Worm (Caenorhabditis elegans) whole organism, L4 larva: ENCODE measurements around the gene C09B8.4.
A peak's percentile ranks its signal among the peaks of the same experiment; 100 is the strongest.

Experiments used
- F26F4.8 ChIP-seq: fragments of 200-800 bp; sonication (Bioruptor generic); conservative IDR thresholded peaks from 2 replicates; pipeline ENCODE4 v1.3.6; 2022; ENCODE audit warnings: missing genetic modification characterization, missing compliant biosample characterization
- F44E2.7 ChIP-seq: fragments of 200-800 bp; sonication (Bioruptor generic); IDR thresholded peaks from 2 replicates; pipeline ENCODE4 v2.1.2; 2022; ENCODE audit warnings: missing genetic modification characterization, missing compliant biosample characterization
- F49E8.2 ChIP-seq: sonication (generic microtip); optimal IDR thresholded peaks from 2 replicates; lab custom pipeline; 2016; ENCODE audit warnings: missing compliant biosample characterization, mild to moderate bottlenecking, missing genetic modification characterization, borderline replicate concordance
- Y75B8A.6 ChIP-seq: fragments of 200-800 bp; sonication (Bioruptor generic); IDR thresholded peaks from 2 replicates; pipeline ENCODE4 v1.3.6; 2022; ENCODE audit warnings: missing genetic modification reagents, missing genetic modification characterization, missing compliant biosample characterization
- ZK546.5 ChIP-seq, 2 experiments: sonication (generic microtip); optimal IDR thresholded peaks; 2 replicates each; lab custom pipeline; 2017; ENCODE audit warnings: missing biosample characterization in 2 of 2, missing genetic modification characterization in 2 of 2
- aha-1 ChIP-seq: fragments of 150-350 bp; peaks from one replicate; lab custom pipeline; 2014; ENCODE audit warnings: missing biosample characterization, missing genetic modification characterization
- ama-1 ChIP-seq: fragments of 150-350 bp; optimal IDR thresholded peaks from 2 replicates; lab custom pipeline; 2014; ENCODE audit warnings: inconsistent platforms, mixed read lengths
- arid-1 ChIP-seq: fragments of 200-800 bp; sonication (Bioruptor generic); conservative IDR thresholded peaks from 2 replicates; pipeline ENCODE4 v1.3.6; 2022; ENCODE audit warnings: missing genetic modification reagents, missing genetic modification characterization, missing compliant biosample characterization
- ceh-28 ChIP-seq: fragments of 150-350 bp; optimal IDR thresholded peaks from 2 replicates; lab custom pipeline; 2014; ENCODE audit warnings: missing biosample characterization, missing genetic modification reagents, missing genetic modification characterization
- ceh-44 ChIP-seq: fragments of 200-800 bp; sonication (Bioruptor generic); IDR thresholded peaks from 2 replicates; pipeline ENCODE4 v1.3.6; 2022; ENCODE audit warnings: missing genetic modification reagents, missing genetic modification characterization, missing compliant biosample characterization
- daf-19 ChIP-seq: fragments of 200-800 bp; sonication (Bioruptor generic); conservative IDR thresholded peaks from 2 replicates; pipeline ENCODE4 v1.3.6; 2022; ENCODE audit warnings: missing genetic modification characterization, missing compliant biosample characterization
- dmd-6 ChIP-seq: fragments of 200-800 bp; sonication (Bioruptor generic); IDR thresholded peaks from 2 replicates; pipeline ENCODE4 v1.3.6; 2022; ENCODE audit warnings: missing genetic modification reagents, missing genetic modification characterization, missing compliant biosample characterization
- dmd-8 ChIP-seq: fragments of 200-800 bp; sonication (Bioruptor generic); IDR thresholded peaks from 2 replicates; pipeline ENCODE4 v1.3.6; 2022; ENCODE audit warnings: missing genetic modification characterization, missing compliant biosample characterization
- dpl-1 ChIP-seq: fragments of 150-350 bp; optimal IDR thresholded peaks from 2 replicates; lab custom pipeline; 2014; ENCODE audit warnings: missing biosample characterization, missing genetic modification reagents, missing genetic modification characterization
- duxl-1 ChIP-seq: sonication (generic microtip); optimal IDR thresholded peaks from 2 replicates; lab custom pipeline; 2016; ENCODE audit warnings: mild to moderate bottlenecking, missing genetic modification characterization, moderate library complexity, missing compliant biosample characterization; ENCODE audit not compliant: poor library complexity
- dve-1 ChIP-seq: sonication (generic microtip); optimal IDR thresholded peaks from 2 replicates; lab custom pipeline; 2017; ENCODE audit warnings: antibody characterized with exemption, mild to moderate bottlenecking, missing genetic modification characterization, missing compliant biosample characterization; ENCODE audit not compliant: insufficient read depth
- fos-1 ChIP-seq: fragments of 150-350 bp; optimal IDR thresholded peaks from 2 replicates; lab custom pipeline; 2014; ENCODE audit warnings: missing biosample characterization, missing genetic modification characterization
- hlh-11 ChIP-seq: fragments of 200-800 bp; sonication (Bioruptor generic); optimal IDR thresholded peaks from 2 replicates; lab custom pipeline; 2018; ENCODE audit warnings: mild to moderate bottlenecking, missing genetic modification characterization, missing compliant biosample characterization
- hlh-30 ChIP-seq: sonication (generic microtip); optimal IDR thresholded peaks from 2 replicates; lab custom pipeline; 2017; ENCODE audit warnings: antibody characterized with exemption, mild to moderate bottlenecking, missing genetic modification characterization, missing compliant biosample characterization; ENCODE audit not compliant: insufficient read depth
- hmg-1.1 ChIP-seq: fragments of 200-800 bp; sonication (Bioruptor generic); IDR thresholded peaks from 2 replicates; pipeline ENCODE4 v1.3.6; 2022; ENCODE audit warnings: missing genetic modification reagents, missing genetic modification characterization, missing compliant biosample characterization
- jun-1 ChIP-seq: fragments of 150-350 bp; optimal IDR thresholded peaks from 2 replicates; lab custom pipeline; 2014; ENCODE audit warnings: missing biosample characterization, missing genetic modification reagents, missing genetic modification characterization
- lim-7 ChIP-seq: fragments of 200-800 bp; sonication (Bioruptor generic); IDR thresholded peaks from 2 replicates; pipeline ENCODE4 v1.3.6; 2022; ENCODE audit warnings: missing genetic modification characterization, missing compliant biosample characterization
- lin-13 ChIP-seq: fragments of 150-350 bp; optimal IDR thresholded peaks from 2 replicates; lab custom pipeline; 2014; ENCODE audit warnings: missing biosample characterization, missing genetic modification reagents, missing genetic modification characterization
- lin-29 ChIP-seq: fragments of 200-800 bp; sonication (Bioruptor generic); IDR thresholded peaks from 2 replicates; pipeline ENCODE4 v1.3.6; 2022; ENCODE audit warnings: missing genetic modification reagents, missing genetic modification characterization, missing compliant biosample characterization
- lin-39 ChIP-seq: fragments of 150-350 bp; optimal IDR thresholded peaks from 2 replicates; lab custom pipeline; 2014; ENCODE audit warnings: missing biosample characterization, missing genetic modification reagents, missing genetic modification characterization
- madf-5 ChIP-seq, 2 experiments: fragments of 200-800 bp; sonication (Bioruptor generic); IDR thresholded peaks; 2 replicates each; pipeline ENCODE4 v1.3.6; 2022; ENCODE audit warnings: missing compliant biosample characterization in 2 of 2, missing genetic modification characterization in 2 of 2
- mdt-29 ChIP-seq: fragments of 200-800 bp; sonication (Bioruptor generic); IDR thresholded peaks from 2 replicates; pipeline ENCODE4 v1.3.6; 2022; ENCODE audit warnings: missing genetic modification reagents, missing genetic modification characterization, missing compliant biosample characterization
- mep-1 ChIP-seq: fragments of 150-350 bp; sonication (generic microtip); optimal IDR thresholded peaks from 3 replicates; lab custom pipeline; 2014; ENCODE audit warnings: missing biosample characterization, missing genetic modification characterization
- mes-2 ChIP-seq: sonication (generic microtip); optimal IDR thresholded peaks from 2 replicates; lab custom pipeline; 2016; ENCODE audit warnings: missing genotype, mild to moderate bottlenecking, missing genetic modification characterization, missing compliant biosample characterization; ENCODE audit not compliant: poor library complexity, severe bottlenecking
- nhr-102 ChIP-seq: sonication (generic microtip); optimal IDR thresholded peaks from 2 replicates; lab custom pipeline; 2016; ENCODE audit warnings: mild to moderate bottlenecking, missing genetic modification characterization, moderate library complexity, missing compliant biosample characterization
- nhr-237 ChIP-seq: sonication (generic microtip); optimal IDR thresholded peaks from 2 replicates; lab custom pipeline; 2017; ENCODE audit warnings: missing biosample characterization, missing genetic modification characterization
- nhr-28 ChIP-seq: fragments of 150-350 bp; optimal IDR thresholded peaks from 2 replicates; lab custom pipeline; 2014; ENCODE audit warnings: missing biosample characterization, missing genetic modification characterization
- nhr-41 ChIP-seq: fragments of 200-800 bp; sonication (Bioruptor generic); IDR thresholded peaks from 2 replicates; pipeline ENCODE4 v1.3.6; 2022; ENCODE audit warnings: missing genetic modification reagents, missing genetic modification characterization, missing compliant biosample characterization
- nhr-6 ChIP-seq: fragments of 150-350 bp; optimal IDR thresholded peaks from 2 replicates; lab custom pipeline; 2014; ENCODE audit warnings: missing biosample characterization, missing genetic modification characterization
- pha-4 ChIP-seq, 2 experiments: fragments of 150-350 bp in 1 of 2; fragments of 200-800 bp in 1 of 2; sonication (Bioruptor generic) in 1 of 2; IDR thresholded peaks in 1 of 2; optimal IDR thresholded peaks in 1 of 2; 2 replicates each; pipeline versions ENCODE4 v1.3.6 to Lab custom; 2014 to 2022; ENCODE audit warnings: missing genetic modification characterization in 2 of 2, missing genetic modification reagents in 2 of 2, missing biosample characterization in 1 of 2, missing compliant biosample characterization in 1 of 2
- rbr-2 ChIP-seq: sonication (generic microtip); optimal IDR thresholded peaks from 2 replicates; lab custom pipeline; 2016; ENCODE audit warnings: missing genotype, missing genetic modification characterization, missing compliant biosample characterization
- saeg-2 ChIP-seq: fragments of 200-800 bp; sonication (Bioruptor generic); IDR thresholded peaks from 2 replicates; pipeline ENCODE4 v1.3.6; 2022; ENCODE audit warnings: missing genetic modification reagents, missing genetic modification characterization, missing compliant biosample characterization
- sdz-12 ChIP-seq: fragments of 200-800 bp; sonication (Bioruptor generic); optimal IDR thresholded peaks from 2 replicates; lab custom pipeline; 2018; ENCODE audit warnings: mild to moderate bottlenecking, missing genetic modification characterization, missing compliant biosample characterization
- tra-1 ChIP-seq: fragments of 200-800 bp; sonication (Bioruptor generic); IDR thresholded peaks from 2 replicates; pipeline ENCODE4 v1.3.6; 2022; ENCODE audit warnings: missing genetic modification reagents, missing genetic modification characterization, missing compliant biosample characterization
- unc-130 ChIP-seq: sonication (generic microtip); optimal IDR thresholded peaks from 2 replicates; lab custom pipeline; 2016; ENCODE audit warnings: missing genetic modification reagents, missing genetic modification characterization, missing compliant biosample characterization
- unc-62 ChIP-seq, 3 experiments: fragments of 150-350 bp in 1 of 3; sonication (generic microtip); optimal IDR thresholded peaks in 2 of 3; peaks in 1 of 3; 1 replicate in 1 of 3; 2 replicates in 2 of 3; lab custom pipeline; 2014 to 2017; ENCODE audit warnings: missing biosample characterization in 3 of 3, missing genetic modification characterization in 3 of 3, missing genetic modification reagents in 3 of 3, missing genotype in 1 of 3
- zfp-2 ChIP-seq: sonication (generic microtip); optimal IDR thresholded peaks from 2 replicates; lab custom pipeline; 2016; ENCODE audit warnings: mild to moderate bottlenecking, missing genetic modification characterization, missing compliant biosample characterization
- zip-11 ChIP-seq: fragments of 200-800 bp; sonication (Bioruptor generic); IDR thresholded peaks from 2 replicates; pipeline ENCODE4 v1.3.6; 2022; ENCODE audit warnings: missing genetic modification characterization, missing compliant biosample characterization

Gene C09B8.4

DNA sequence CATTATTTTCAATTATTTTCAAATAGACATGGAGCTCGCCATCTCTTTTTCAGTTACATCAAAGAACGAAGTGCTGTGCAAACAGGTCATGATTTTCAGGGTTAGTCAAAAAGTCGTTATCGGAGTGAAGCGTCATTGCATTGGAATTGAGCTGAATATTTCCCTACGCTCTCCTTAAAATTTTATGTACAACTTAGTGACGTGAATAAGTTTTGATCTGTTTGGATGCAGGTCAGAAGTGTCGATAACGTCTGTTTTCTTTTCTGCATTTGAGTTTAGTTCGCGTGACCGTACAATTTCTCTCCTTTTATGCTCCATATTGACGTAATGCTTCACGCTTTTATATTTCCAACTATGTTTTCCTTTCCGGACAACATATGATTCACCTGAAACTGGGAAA lies 5.2 kb upstream of the C09B8.4 start (continued):
- TF ChIP-seq fos-1 (no peak), nhr-28 (tag; lab: Kevin White, UChicago) (peak; percentile 38), hlh-11 (tag; lab: Kevin White, UChicago) (peak; percentile 82), lin-39 (tag; lab: Kevin White, UChicago) (no peak), hlh-30 (peak; percentile 71), pha-4 (GFP tag; IDR thresholded peaks at IDR 0.05; lab: Robert Waterston, UW) (no peak), pha-4 (tag; optimal IDR thresholded peaks at IDR 0.05; lab: Kevin White, UChicago) (no peak), daf-19 (GFP tag; lab: Robert Waterston, UW) (no peak), ceh-44 (no peak), mdt-29 (GFP tag; lab: Robert Waterston, UW) (no peak), dmd-6 (peak; percentile 82), rbr-2 (tag; lab: Kevin White, UChicago) (no peak), F44E2.7 (GFP tag; lab: Robert Waterston, UW) (no peak), duxl-1 (no peak), zip-11 (no peak), Y75B8A.6 (no peak), arid-1 (GFP tag; lab: Robert Waterston, UW) (no peak), madf-5 (GFP tag; IDR thresholded peaks at IDR 0.05; lab: Robert Waterston, UW) (no peak), ZK546.5 (tag; optimal IDR thresholded peaks at IDR 0.05; lab: Kevin White, UChicago) (no peak), lin-29 (GFP tag; lab: Robert Waterston, UW) (no peak), dmd-8 (no peak), lim-7 (GFP tag; lab: Robert Waterston, UW) (no peak), saeg-2 (no peak), nhr-41 (GFP tag; lab: Robert Waterston, UW) (no peak), nhr-102 (tag; lab: Kevin White, UChicago) (peak; percentile 15), jun-1 (tag; lab: Kevin White, UChicago) (no peak), lin-13 (GFP tag; lab: Kevin White, UChicago) (no peak), unc-62 (GFP tag; optimal IDR thresholded peaks at IDR 0.05 in 1 of 2; lab: Kevin White, UChicago) (peak in 1 of 2 experiments; percentile 58), unc-62 (tag; optimal IDR thresholded peaks at IDR 0.05; lab: Kevin White, UChicago) (no peak), F49E8.2 (tag; lab: Kevin White, UChicago) (no peak), nhr-237 (tag; lab: Kevin White, UChicago) (no peak)

DNA sequence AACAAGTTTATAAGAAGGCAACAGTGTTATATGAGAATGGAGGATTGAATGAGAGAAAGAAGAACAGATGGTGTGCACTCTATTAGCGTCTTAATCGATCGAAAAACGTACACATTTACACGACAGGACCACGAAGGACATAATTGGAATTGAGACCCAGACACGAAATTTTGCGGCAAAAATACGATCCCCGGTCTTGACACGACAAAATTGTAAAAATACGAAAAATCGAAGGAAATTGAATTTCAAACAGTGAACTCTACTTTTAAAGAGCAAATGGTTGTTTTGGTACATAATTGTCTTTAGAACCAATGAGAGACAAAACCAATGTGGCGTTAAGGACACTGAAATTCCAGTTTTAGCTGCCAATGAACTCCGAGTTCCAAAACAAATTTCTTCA lies 2.7 kb upstream of the C09B8.4 start, which contains the start of gene lelo-3:
lelo-3 (minus strand) TSS at position 101 of the 400 bp plus-strand sequence.
- no peak for TF ChIP-seq mes-2 (tag; lab: Kevin White, UChicago)
- TF ChIP-seq ama-1 (lab: Kevin White, UChicago), result no peak
- TF ChIP-seq unc-130 (GFP tag; lab: Kevin White, UChicago), result no peak
- no peak for TF ChIP-seq zfp-2 (tag; lab: Kevin White, UChicago)
- no peak for TF ChIP-seq hmg-1.1 (GFP tag; lab: Robert Waterston, UW)
- no peak for TF ChIP-seq ceh-28 (tag; lab: Kevin White, UChicago)
- TF ChIP-seq F26F4.8, result no peak
- no peak for TF ChIP-seq nhr-102 (tag; lab: Kevin White, UChicago)
- TF ChIP-seq tra-1, result no peak
- no peak for TF ChIP-seq dve-1
- no peak for TF ChIP-seq aha-1 (tag; lab: Kevin White, UChicago)
- TF ChIP-seq dpl-1 (GFP tag; lab: Kevin White, UChicago), result no peak
- TF ChIP-seq Y75B8A.6, result no peak
- TF ChIP-seq mep-1 (tag; lab: Kevin White, UChicago), result no peak
- no peak for TF ChIP-seq sdz-12 (GFP tag; lab: Kevin White, UChicago)
- no peak for TF ChIP-seq nhr-6
